Worm (Caenorhabditis elegans) whole organism, L4 larva: ENCODE data around the gene rde-1.

Source experiments
- F26F4.8 ChIP-seq: fragments of 200-800 bp; sonication (Bioruptor generic); conservative IDR thresholded peaks from 2 replicates; pipeline ENCODE4 v1.3.6; 2022; ENCODE audit warnings: missing genetic modification characterization, missing compliant biosample characterization
- F37D6.2 ChIP-seq: sonication (generic microtip); optimal IDR thresholded peaks from 2 replicates; lab custom pipeline; 2016; ENCODE audit warnings: mild to moderate bottlenecking, missing genetic modification characterization, missing compliant biosample characterization
- F49E8.2 ChIP-seq: sonication (generic microtip); optimal IDR thresholded peaks from 2 replicates; lab custom pipeline; 2016; ENCODE audit warnings: missing compliant biosample characterization, mild to moderate bottlenecking, missing genetic modification characterization, borderline replicate concordance
- T20F7.1 ChIP-seq: fragments of 200-800 bp; sonication (Bioruptor generic); optimal IDR thresholded peaks from 2 replicates; lab custom pipeline; 2018; ENCODE audit warnings: mild to moderate bottlenecking, missing genetic modification characterization, missing compliant biosample characterization
- T26A8.4 ChIP-seq: fragments of 200-800 bp; sonication (Bioruptor generic); IDR thresholded peaks from 2 replicates; pipeline ENCODE4 v1.3.6; 2022; ENCODE audit warnings: missing genetic modification characterization, missing compliant biosample characterization
- Y105C5A.15 ChIP-seq: fragments of 200-800 bp; sonication (Bioruptor generic); IDR thresholded peaks from 2 replicates; pipeline ENCODE4 v1.3.6; 2022; ENCODE audit warnings: missing genetic modification characterization, missing compliant biosample characterization
- Y5F2A.4 ChIP-seq: fragments of 200-800 bp; sonication (Bioruptor generic); optimal IDR thresholded peaks from 2 replicates; lab custom pipeline; 2018; ENCODE audit warnings: mild to moderate bottlenecking, missing genetic modification characterization, missing compliant biosample characterization
- ZK337.2 ChIP-seq: fragments of 200-800 bp; sonication (Bioruptor generic); IDR thresholded peaks from 2 replicates; pipeline ENCODE4 v1.3.6; 2022; ENCODE audit warnings: missing genetic modification reagents, missing genetic modification characterization, missing compliant biosample characterization
- ZK546.5 ChIP-seq, 2 experiments: sonication (generic microtip); optimal IDR thresholded peaks; 2 replicates each; lab custom pipeline; 2017; ENCODE audit warnings: missing biosample characterization in 2 of 2, missing genetic modification characterization in 2 of 2
- aha-1 ChIP-seq: fragments of 150-350 bp; peaks from one replicate; lab custom pipeline; 2014; ENCODE audit warnings: missing biosample characterization, missing genetic modification characterization
- aly-2 ChIP-seq: sonication (generic microtip); optimal IDR thresholded peaks from 2 replicates; lab custom pipeline; 2018; ENCODE audit warnings: missing biosample characterization, missing genetic modification characterization
- attf-4 ChIP-seq: sonication (generic microtip); optimal IDR thresholded peaks from 3 replicates; lab custom pipeline; 2017; ENCODE audit warnings: missing biosample characterization, missing genetic modification characterization
- ceh-32 ChIP-seq: sonication (generic microtip); optimal IDR thresholded peaks from 2 replicates; lab custom pipeline; 2016; ENCODE audit warnings: mild to moderate bottlenecking, missing genetic modification characterization, missing compliant biosample characterization; ENCODE audit not compliant: poor library complexity
- cey-2 ChIP-seq: sonication (generic microtip); optimal IDR thresholded peaks from 3 replicates; lab custom pipeline; 2017; ENCODE audit warnings: missing genetic modification characterization, mild to moderate bottlenecking, missing compliant biosample characterization, antibody characterized with exemption, borderline replicate concordance; ENCODE audit not compliant: insufficient read depth
- daf-16 ChIP-seq, 3 experiments: sonication (generic microtip); optimal IDR thresholded peaks; 2 replicates each; lab custom pipeline; 2016 to 2017; ENCODE audit warnings: missing genetic modification characterization in 3 of 3, missing genetic modification reagents in 3 of 3, mild to moderate bottlenecking in 2 of 3, missing compliant biosample characterization in 2 of 3, missing biosample characterization in 1 of 3, moderate library complexity in 1 of 3
- dpl-1 ChIP-seq: fragments of 150-350 bp; optimal IDR thresholded peaks from 2 replicates; lab custom pipeline; 2014; ENCODE audit warnings: missing biosample characterization, missing genetic modification reagents, missing genetic modification characterization
- egl-27 ChIP-seq: sonication (generic microtip); optimal IDR thresholded peaks from 3 replicates; lab custom pipeline; 2017; ENCODE audit warnings: missing biosample characterization, missing genetic modification reagents, missing genetic modification characterization
- fkh-10 ChIP-seq: fragments of 150-350 bp; optimal IDR thresholded peaks from 2 replicates; lab custom pipeline; 2014; ENCODE audit warnings: missing biosample characterization, missing genetic modification reagents, missing genetic modification characterization
- gei-8 ChIP-seq: fragments of 200-800 bp; sonication (Bioruptor generic); optimal IDR thresholded peaks from 2 replicates; lab custom pipeline; 2018; ENCODE audit warnings: mild to moderate bottlenecking, missing genetic modification characterization, missing compliant biosample characterization
- hif-1 ChIP-seq, 2 experiments: sonication (generic microtip); optimal IDR thresholded peaks; 2 replicates each; lab custom pipeline; 2016 to 2017; ENCODE audit warnings: missing compliant biosample characterization in 2 of 2, missing genetic modification characterization in 2 of 2, missing genetic modification reagents in 2 of 2, missing genotype in 2 of 2, mild to moderate bottlenecking in 1 of 2
- hlh-11 ChIP-seq: fragments of 200-800 bp; sonication (Bioruptor generic); optimal IDR thresholded peaks from 2 replicates; lab custom pipeline; 2018; ENCODE audit warnings: mild to moderate bottlenecking, missing genetic modification characterization, missing compliant biosample characterization
- hlh-30 ChIP-seq: sonication (generic microtip); optimal IDR thresholded peaks from 2 replicates; lab custom pipeline; 2017; ENCODE audit warnings: antibody characterized with exemption, mild to moderate bottlenecking, missing genetic modification characterization, missing compliant biosample characterization; ENCODE audit not compliant: insufficient read depth
- lim-7 ChIP-seq: fragments of 200-800 bp; sonication (Bioruptor generic); IDR thresholded peaks from 2 replicates; pipeline ENCODE4 v1.3.6; 2022; ENCODE audit warnings: missing genetic modification characterization, missing compliant biosample characterization
- lir-3 ChIP-seq: sonication (generic microtip); optimal IDR thresholded peaks from 2 replicates; lab custom pipeline; 2016; ENCODE audit warnings: mild to moderate bottlenecking, missing genetic modification characterization, missing compliant biosample characterization
- madf-9 ChIP-seq: fragments of 200-800 bp; sonication (Bioruptor generic); conservative IDR thresholded peaks from 2 replicates; pipeline ENCODE4 v1.3.6; 2022; ENCODE audit warnings: missing genetic modification reagents, missing genetic modification characterization, missing compliant biosample characterization
- mdt-29 ChIP-seq: fragments of 200-800 bp; sonication (Bioruptor generic); IDR thresholded peaks from 2 replicates; pipeline ENCODE4 v1.3.6; 2022; ENCODE audit warnings: missing genetic modification reagents, missing genetic modification characterization, missing compliant biosample characterization
- mxl-2 ChIP-seq: fragments of 200-800 bp; sonication (Bioruptor generic); conservative IDR thresholded peaks from 2 replicates; pipeline ENCODE4 v1.3.6; 2022; ENCODE audit warnings: missing genetic modification reagents, missing genetic modification characterization, missing compliant biosample characterization
- mxl-3 ChIP-seq: fragments of 200-800 bp; sonication (Bioruptor generic); optimal IDR thresholded peaks from 2 replicates; lab custom pipeline; 2018; ENCODE audit warnings: mild to moderate bottlenecking, missing genetic modification characterization, missing compliant biosample characterization
- nhr-11 ChIP-seq: fragments of 150-350 bp; optimal IDR thresholded peaks from 2 replicates; lab custom pipeline; 2014; ENCODE audit warnings: missing biosample characterization, missing genetic modification characterization
- nhr-111 ChIP-seq: fragments of 200-800 bp; sonication (Bioruptor generic); optimal IDR thresholded peaks from 2 replicates; lab custom pipeline; 2018; ENCODE audit warnings: mild to moderate bottlenecking, missing genetic modification characterization, missing compliant biosample characterization
- nhr-237 ChIP-seq: sonication (generic microtip); optimal IDR thresholded peaks from 2 replicates; lab custom pipeline; 2017; ENCODE audit warnings: missing biosample characterization, missing genetic modification characterization
- nhr-41 ChIP-seq: fragments of 200-800 bp; sonication (Bioruptor generic); IDR thresholded peaks from 2 replicates; pipeline ENCODE4 v1.3.6; 2022; ENCODE audit warnings: missing genetic modification reagents, missing genetic modification characterization, missing compliant biosample characterization
- nhr-42 ChIP-seq: fragments of 200-800 bp; sonication (Bioruptor generic); IDR thresholded peaks from 2 replicates; pipeline ENCODE4 v1.3.6; 2022; ENCODE audit warnings: missing genetic modification characterization, missing compliant biosample characterization
- nhr-76 ChIP-seq: fragments of 150-350 bp; optimal IDR thresholded peaks from 2 replicates; lab custom pipeline; 2014; ENCODE audit warnings: missing biosample characterization, missing genetic modification characterization
- pqm-1 ChIP-seq: sonication (generic microtip); optimal IDR thresholded peaks from 2 replicates; lab custom pipeline; 2017; ENCODE audit warnings: missing biosample characterization, missing genetic modification characterization
- rbr-2 ChIP-seq: sonication (generic microtip); optimal IDR thresholded peaks from 2 replicates; lab custom pipeline; 2016; ENCODE audit warnings: missing genotype, missing genetic modification characterization, missing compliant biosample characterization
- saeg-2 ChIP-seq: fragments of 200-800 bp; sonication (Bioruptor generic); IDR thresholded peaks from 2 replicates; pipeline ENCODE4 v1.3.6; 2022; ENCODE audit warnings: missing genetic modification reagents, missing genetic modification characterization, missing compliant biosample characterization
- sdz-12 ChIP-seq: fragments of 200-800 bp; sonication (Bioruptor generic); optimal IDR thresholded peaks from 2 replicates; lab custom pipeline; 2018; ENCODE audit warnings: mild to moderate bottlenecking, missing genetic modification characterization, missing compliant biosample characterization
- set-16 ChIP-seq: fragments of 200-800 bp; sonication (Bioruptor generic); IDR thresholded peaks from 2 replicates; pipeline ENCODE4 v1.3.6; 2022; ENCODE audit warnings: missing genetic modification reagents, missing genetic modification characterization, missing compliant biosample characterization
- snpc-1.2 ChIP-seq: fragments of 200-800 bp; sonication (Bioruptor generic); IDR thresholded peaks from 2 replicates; pipeline ENCODE4 v1.3.6; 2022; ENCODE audit warnings: missing genetic modification reagents, missing genetic modification characterization, missing compliant biosample characterization
- snpc-4 ChIP-seq: fragments of 150-350 bp; optimal IDR thresholded peaks from 2 replicates; lab custom pipeline; 2014; ENCODE audit warnings: missing biosample characterization, missing genetic modification characterization
- tag-97 ChIP-seq: fragments of 200-800 bp; sonication (Bioruptor generic); IDR thresholded peaks from 2 replicates; pipeline ENCODE4 v1.3.6; 2022; ENCODE audit warnings: missing genetic modification characterization, missing compliant biosample characterization
- unc-62 ChIP-seq, 3 experiments: fragments of 150-350 bp in 1 of 3; sonication (generic microtip); optimal IDR thresholded peaks in 2 of 3; peaks in 1 of 3; 1 replicate in 1 of 3; 2 replicates in 2 of 3; lab custom pipeline; 2014 to 2017; ENCODE audit warnings: missing biosample characterization in 3 of 3, missing genetic modification characterization in 3 of 3, missing genetic modification reagents in 3 of 3, missing genotype in 1 of 3
- vab-7 ChIP-seq: fragments of 200-800 bp; sonication (Bioruptor generic); IDR thresholded peaks from 2 replicates; pipeline ENCODE4 v1.3.6; 2022; ENCODE audit warnings: missing genetic modification reagents, missing genetic modification characterization, missing compliant biosample characterization
- zag-1 ChIP-seq: fragments of 150-350 bp; optimal IDR thresholded peaks from 2 replicates; lab custom pipeline; 2014; ENCODE audit warnings: missing biosample characterization, missing genetic modification characterization

The rde-1 gene

ce11 chrV:9987688-9988087 lies 3.8 kb downstream of the rde-1 start, which contains the start of gene C27H6.8:
C27H6.8 (minus strand) TSS chrV:9987788.
- TF ChIP-seq F26F4.8 (GFP tag; lab: Robert Waterston, UW) (no peak), gei-8 (GFP tag; lab: Kevin White, UChicago) (no peak), sdz-12 (GFP tag; lab: Kevin White, UChicago) (no peak), mdt-29 (GFP tag; lab: Robert Waterston, UW) (no peak), attf-4 (tag; lab: Kevin White, UChicago) (no peak), snpc-1.2 (GFP tag; lab: Robert Waterston, UW) (no peak), pqm-1 (tag; lab: Kevin White, UChicago) (no peak), egl-27 (no peak), unc-62 (GFP tag; optimal IDR thresholded peaks at IDR 0.05 in 1 of 2; lab: Kevin White, UChicago) (no peak), unc-62 (tag; optimal IDR thresholded peaks at IDR 0.05; lab: Kevin White, UChicago) (no peak), T20F7.1 (no peak), cey-2 (tag; lab: Kevin White, UChicago) (no peak), fkh-10 (GFP tag; lab: Kevin White, UChicago) (no peak), lir-3 (tag; lab: Kevin White, UChicago) (no peak), mxl-3 (GFP tag; lab: Kevin White, UChicago) (no peak), ceh-32 (tag; lab: Kevin White, UChicago) (no peak), ZK546.5 (tag; optimal IDR thresholded peaks at IDR 0.05; lab: Kevin White, UChicago) (no peak), nhr-76 (tag; lab: Kevin White, UChicago) (no peak), daf-16 (GFP tag; optimal IDR thresholded peaks at IDR 0.05; lab: Kevin White, UChicago) (no peak), daf-16 (tag; optimal IDR thresholded peaks at IDR 0.05; lab: Kevin White, UChicago) (no peak)

- peak; percentile 28 for TF ChIP-seq hlh-11 (tag; lab: Kevin White, UChicago)
- TF ChIP-seq ZK337.2 (GFP tag; lab: Robert Waterston, UW), result no peak
These were observed 5.3 kb downstream of the rde-1 start, which contains the start of gene rmd-2 for ce11 chrV:9986177-9986576. rmd-2 (minus strand) TSS chrV:9986277.

ce11 chrV:9985227-9985864 lies 6.1 kb downstream of the rde-1 start:
- TF ChIP-seq nhr-11 (tag; lab: Kevin White, UChicago) (peak; percentile 21), snpc-4 (tag; lab: Kevin White, UChicago) (no peak), set-16 (GFP tag; lab: Robert Waterston, UW) (no peak), Y105C5A.15 (no peak), nhr-41 (GFP tag; lab: Robert Waterston, UW) (no peak), Y5F2A.4 (GFP tag; lab: Kevin White, UChicago) (no peak), F49E8.2 (no peak), unc-62 (GFP tag; optimal IDR thresholded peaks at IDR 0.05 in 1 of 2; lab: Kevin White, UChicago) (peak in 1 of 2 experiments; percentile 97), unc-62 (tag; optimal IDR thresholded peaks at IDR 0.05; lab: Kevin White, UChicago) (no peak), hlh-11 (tag; lab: Kevin White, UChicago) (peak; percentile 11), dpl-1 (GFP tag; lab: Kevin White, UChicago) (no peak), saeg-2 (no peak)

ce11 chrV:9984821-9985220 lies 6.6 kb downstream of the rde-1 start:
- TF ChIP-seq aha-1 (tag; lab: Kevin White, UChicago) (no peak), mxl-2 (GFP tag; lab: Robert Waterston, UW) (no peak), aly-2 (tag; lab: Kevin White, UChicago) (no peak), vab-7 (no peak), tag-97 (no peak), F49E8.2 (no peak), gei-8 (GFP tag; lab: Kevin White, UChicago) (no peak), nhr-42 (GFP tag; lab: Robert Waterston, UW) (no peak), F37D6.2 (tag; lab: Kevin White, UChicago) (no peak), hlh-30 (tag; lab: Kevin White, UChicago) (peak; percentile 53), madf-9 (GFP tag; lab: Robert Waterston, UW) (no peak), zag-1 (tag; lab: Kevin White, UChicago) (no peak), hif-1 (tag; optimal IDR thresholded peaks at IDR 0.05; lab: Kevin White, UChicago) (no peak), rbr-2 (tag; lab: Kevin White, UChicago) (no peak), nhr-237 (tag; lab: Kevin White, UChicago) (no peak), nhr-111 (GFP tag; lab: Kevin White, UChicago) (no peak), lim-7 (GFP tag; lab: Robert Waterston, UW) (no peak), T26A8.4 (GFP tag; lab: Robert Waterston, UW) (no peak)
